Worm (Caenorhabditis elegans): ENCODE results near the gene ooc-3.

The ooc-3 gene

ce11 chrII:11479076-11479475 is 16.0 kb downstream of the ooc-3 start, which contains the start of gene W02B12.12:
TSS of gene W02B12.12 (minus strand) at chrII:11479176.
- TF ChIP-seq skn-1 (tag; optimal IDR thresholded peaks at IDR 0.05): no peak
- TF ChIP-seq fkh-10 (GFP tag; optimal IDR thresholded peaks at IDR 0.05): no peak
- TF ChIP-seq nhr-25 (tag; optimal IDR thresholded peaks at IDR 0.05): no peak
- TF ChIP-seq jun-1 (tag; optimal IDR thresholded peaks at IDR 0.05): no peak
- no peak for TF ChIP-seq ceh-28 (tag; optimal IDR thresholded peaks at IDR 0.05)

ce11 chrII:11476410-11476809 is 18.7 kb downstream of the ooc-3 start, which contains the start of gene W02B12.16:
TSS of gene W02B12.16 (minus strand) at chrII:11476510.
- TF ChIP-seq elt-3 (tag; optimal IDR thresholded peaks at IDR 0.05): no peak
- peak; percentile 2 for TF ChIP-seq nhr-43 (tag; optimal IDR thresholded peaks at IDR 0.05; ENCODE audit: poor library complexity, severe bottlenecking)

ce11 chrII:11473525-11474181 is 21.5 kb downstream of the ooc-3 start, which contains the start of the genes metl-1 and W02B12.11:
TSS of gene metl-1 (minus strand) at chrII:11473575.
TSS of gene W02B12.11 (plus strand) at chrII:11473861.
- TF ChIP-seq nhr-76 (tag; optimal IDR thresholded peaks at IDR 0.05): no peak
- no peak for TF ChIP-seq fos-1 (tag; optimal IDR thresholded peaks at IDR 0.05)
- no peak for TF ChIP-seq mdl-1 (tag; optimal IDR thresholded peaks at IDR 0.05)
- no peak for TF ChIP-seq zag-1 (tag; optimal IDR thresholded peaks at IDR 0.05)
- TF ChIP-seq ztf-11 (tag; optimal IDR thresholded peaks at IDR 0.05): no peak
- peak; percentile 62 for TF ChIP-seq jun-1 (tag; optimal IDR thresholded peaks at IDR 0.05)
- no peak for TF ChIP-seq nhr-28 (tag; optimal IDR thresholded peaks at IDR 0.05)
- no peak for TF ChIP-seq aly-2 (tag; optimal IDR thresholded peaks at IDR 0.05)
- no peak for TF ChIP-seq fkh-10 (GFP tag; optimal IDR thresholded peaks at IDR 0.05)
- no peak for TF ChIP-seq egl-27 (tag; optimal IDR thresholded peaks at IDR 0.05)
- no peak for TF ChIP-seq nhr-237 (tag; optimal IDR thresholded peaks at IDR 0.05)
- TF ChIP-seq skn-1 (tag; optimal IDR thresholded peaks at IDR 0.05): peak; percentile 44
- no peak for TF ChIP-seq mml-1 (tag; optimal IDR thresholded peaks at IDR 0.05)
- TF ChIP-seq nhr-23 (tag; optimal IDR thresholded peaks at IDR 0.05): peak; percentile 95
- TF ChIP-seq nfya-1 (tag; optimal IDR thresholded peaks at IDR 0.05; ENCODE audit: insufficient read depth): no peak
- peak; percentile 58 for TF ChIP-seq ceh-82 (tag; optimal IDR thresholded peaks at IDR 0.05)
- TF ChIP-seq egl-5 (tag; optimal IDR thresholded peaks at IDR 0.05): peak; percentile 36
- TF ChIP-seq daf-12 (tag; optimal IDR thresholded peaks at IDR 0.05): no peak
- peak; percentile 60 for TF ChIP-seq nhr-25 (tag; optimal IDR thresholded peaks at IDR 0.05)
- TF ChIP-seq lin-15B (tag; optimal IDR thresholded peaks at IDR 0.05): peak; percentile 69
- TF ChIP-seq ceh-9 (tag; optimal IDR thresholded peaks at IDR 0.05): no peak
- no peak for TF ChIP-seq sea-2 (GFP tag; optimal IDR thresholded peaks at IDR 0.05)
- TF ChIP-seq unc-62 (GFP tag; optimal IDR thresholded peaks at IDR 0.05): no peak
- peak; percentile 59 for TF ChIP-seq elt-2 (tag; optimal IDR thresholded peaks at IDR 0.05)
- no peak for TF ChIP-seq ztf-4 (tag; optimal IDR thresholded peaks at IDR 0.05)
- TF ChIP-seq tbx-2 (tag; optimal IDR thresholded peaks at IDR 0.05): peak; percentile 80
- TF ChIP-seq nhr-43 (tag; optimal IDR thresholded peaks at IDR 0.05; ENCODE audit: poor library complexity, severe bottlenecking): peak; percentile 86
- TF ChIP-seq nhr-11 (tag; optimal IDR thresholded peaks at IDR 0.05): no peak
- no peak for TF ChIP-seq ceh-16 (tag; optimal IDR thresholded peaks at IDR 0.05)
- TF ChIP-seq hmg-11 (tag; optimal IDR thresholded peaks at IDR 0.05): peak; percentile 83
- no peak for TF ChIP-seq nhr-67 (tag; optimal IDR thresholded peaks at IDR 0.05)
- no peak for TF ChIP-seq ama-1 (optimal IDR thresholded peaks at IDR 0.05)
- no peak for TF ChIP-seq nhr-12 (tag; optimal IDR thresholded peaks at IDR 0.05)
- TF ChIP-seq pha-4 (tag; optimal IDR thresholded peaks at IDR 0.05): no peak
- TF ChIP-seq ZK546.5 (tag; optimal IDR thresholded peaks at IDR 0.05): no peak
- peak; percentile 10 for TF ChIP-seq nhr-77 (tag; optimal IDR thresholded peaks at IDR 0.05)
- peak; percentile 65 for TF ChIP-seq lsy-12 (tag; optimal IDR thresholded peaks at IDR 0.05)
- no peak for TF ChIP-seq unc-39 (tag; optimal IDR thresholded peaks at IDR 0.05)
- TF ChIP-seq R02D3.7 (tag; optimal IDR thresholded peaks at IDR 0.05): peak; percentile 81
- peak; percentile 11 for TF ChIP-seq elt-1 (tag; optimal IDR thresholded peaks at IDR 0.05)
- peak; percentile 40 for TF ChIP-seq lin-39 (tag; optimal IDR thresholded peaks at IDR 0.05)
- TF ChIP-seq pqm-1 (tag; optimal IDR thresholded peaks at IDR 0.05): peak; percentile 26
- no peak for TF ChIP-seq fkh-2 (tag; optimal IDR thresholded peaks at IDR 0.05)
- no peak for TF ChIP-seq elt-3 (tag; optimal IDR thresholded peaks at IDR 0.05)
- no peak for TF ChIP-seq snpc-4 (tag; optimal IDR thresholded peaks at IDR 0.05)
- no peak for TF ChIP-seq eor-1 (tag; optimal IDR thresholded peaks at IDR 0.05)
- peak; percentile 63 for TF ChIP-seq ceh-28 (tag; optimal IDR thresholded peaks at IDR 0.05)
